Worm (Caenorhabditis elegans) whole organism, young adult: Measurements from ENCODE around the gene W07B8.4.
A peak's percentile ranks its signal among the peaks of the same experiment; 100 is the strongest.

ENCODE experiments used
- B0261.1 ChIP-seq: sonication (generic microtip); optimal IDR thresholded peaks from 2 replicates; lab custom pipeline; 2016; ENCODE audit warnings: mild to moderate bottlenecking, missing genetic modification characterization, moderate library complexity, missing compliant biosample characterization
- F23B12.7 ChIP-seq: sonication (generic microtip); optimal IDR thresholded peaks from 2 replicates; lab custom pipeline; 2017; ENCODE audit warnings: missing genetic modification characterization, mild to moderate bottlenecking, missing compliant biosample characterization, antibody characterized with exemption, moderate library complexity; ENCODE audit not compliant: insufficient read depth
- F55B11.4 ChIP-seq: sonication (generic microtip); optimal IDR thresholded peaks from 2 replicates; lab custom pipeline; 2016; ENCODE audit warnings: missing compliant biosample characterization, missing genetic modification characterization, borderline replicate concordance; ENCODE audit not compliant: insufficient read depth
- T07F8.4 ChIP-seq: sonication (generic microtip); optimal IDR thresholded peaks from 2 replicates; lab custom pipeline; 2016; ENCODE audit warnings: mild to moderate bottlenecking, missing genetic modification characterization, moderate library complexity, missing compliant biosample characterization
- Y79H2A.3 ChIP-seq: fragments of 200-800 bp; sonication (Bioruptor generic); conservative IDR thresholded peaks from 2 replicates; pipeline ENCODE4 v1.3.6; 2022; ENCODE audit warnings: missing genetic modification reagents, missing genetic modification characterization, missing compliant biosample characterization
- ama-1 ChIP-seq, 3 experiments: fragments of 150-350 bp in 1 of 3; sonication (generic microtip) in 2 of 3; optimal IDR thresholded peaks; 2 replicates each; lab custom pipeline; 2014 to 2018; ENCODE audit warnings: missing biosample characterization in 2 of 3, missing genetic modification characterization in 2 of 3, missing genetic modification reagents in 2 of 3
- cebp-2 ChIP-seq: fragments of 200-800 bp; sonication (Bioruptor generic); IDR thresholded peaks from 2 replicates; pipeline ENCODE4 v1.3.6; 2022; ENCODE audit warnings: missing genetic modification characterization, missing compliant biosample characterization
- egl-44 ChIP-seq: fragments of 200-800 bp; sonication (Bioruptor generic); IDR thresholded peaks from 2 replicates; pipeline ENCODE4 v1.3.6; 2022; ENCODE audit warnings: missing genetic modification reagents, missing genetic modification characterization, missing compliant biosample characterization
- egrh-3 ChIP-seq: fragments of 200-800 bp; sonication (Bioruptor generic); IDR thresholded peaks from 2 replicates; pipeline ENCODE4 v1.3.6; 2022; ENCODE audit warnings: missing genetic modification reagents, missing genetic modification characterization, missing compliant biosample characterization
- ekl-4 ChIP-seq: fragments of 200-800 bp; sonication (Bioruptor generic); IDR thresholded peaks from 2 replicates; pipeline ENCODE4 v1.3.6; 2022; ENCODE audit warnings: missing genetic modification reagents, missing genetic modification characterization, missing compliant biosample characterization
- repo-1 ChIP-seq: sonication (generic microtip); optimal IDR thresholded peaks from 2 replicates; lab custom pipeline; 2017; ENCODE audit warnings: mild to moderate bottlenecking, missing genetic modification characterization, missing compliant biosample characterization
- rpc-1 ChIP-seq, 2 experiments: fragments of 150-350 bp in 1 of 2; sonication (generic microtip) in 1 of 2; optimal IDR thresholded peaks; 2 replicates each; lab custom pipeline; 2014 to 2018; ENCODE audit warnings: missing biosample characterization in 1 of 2, missing genetic modification characterization in 1 of 2, missing genetic modification reagents in 1 of 2, missing genotype in 1 of 2
- snpc-4 ChIP-seq, 5 experiments: fragments of 150-350 bp in 1 of 5; sonication (generic microtip) in 4 of 5; optimal IDR thresholded peaks; 2 replicates each; lab custom pipeline; 2014 to 2018; ENCODE audit warnings: missing genetic modification characterization in 5 of 5, missing biosample characterization in 3 of 5, antibody characterized with exemption in 2 of 5, mild to moderate bottlenecking in 2 of 5, missing compliant biosample characterization in 2 of 5, missing genotype in 2 of 5, moderate library complexity in 2 of 5, missing genetic modification reagents in 1 of 5

DNA sequence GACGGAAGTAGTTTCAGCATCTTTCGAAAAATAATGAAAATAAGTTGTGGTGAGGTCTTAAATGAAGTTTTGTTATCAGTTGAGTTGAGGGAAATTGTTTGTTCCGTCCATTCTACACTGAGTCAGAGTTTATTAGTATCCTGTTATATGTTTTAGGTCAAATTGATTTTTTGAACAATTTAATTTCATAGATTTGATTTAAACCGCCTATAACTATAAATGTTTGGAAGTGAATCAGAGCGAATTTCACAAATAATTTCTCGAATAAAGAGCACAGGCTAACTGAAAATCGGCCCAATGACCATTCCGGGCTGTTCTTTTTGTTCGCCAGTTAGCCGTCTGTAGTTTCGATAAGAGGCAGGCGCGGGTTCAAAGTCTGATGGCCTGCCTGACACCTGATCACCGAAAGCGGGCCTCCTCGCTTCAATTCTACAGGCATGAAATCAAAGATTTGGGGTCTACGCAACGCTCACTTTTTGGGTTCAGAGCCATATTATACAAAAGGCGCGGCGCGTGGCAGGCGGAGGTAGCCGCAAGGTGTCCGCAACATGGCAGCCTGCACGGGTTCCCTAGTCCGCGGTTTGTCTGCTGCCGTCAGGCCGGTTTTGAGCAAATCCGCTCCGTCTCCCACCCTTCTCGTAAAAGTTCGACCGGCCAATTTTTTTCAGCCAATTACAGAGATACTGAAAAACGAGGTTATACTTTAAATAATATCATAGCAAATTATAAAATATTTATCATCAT is at the start of gene W07B8.4:
- no peak for TF ChIP-seq Y79H2A.3 (GFP tag; lab: Robert Waterston, UW)
- TF ChIP-seq egrh-3 (GFP tag; lab: Robert Waterston, UW) = no peak
- TF ChIP-seq egl-44 (GFP tag; lab: Robert Waterston, UW) = no peak
- TF ChIP-seq B0261.1 (tag; lab: Kevin White, UChicago) = no peak
- no peak for TF ChIP-seq T07F8.4 (tag; lab: Kevin White, UChicago)
- no peak for TF ChIP-seq ekl-4
- TF ChIP-seq repo-1 (tag; lab: Kevin White, UChicago) = no peak
- TF ChIP-seq rpc-1 (optimal IDR thresholded peaks at IDR 0.05; lab: Kevin White, UChicago) = no peak
- TF ChIP-seq rpc-1 (tag; optimal IDR thresholded peaks at IDR 0.05; lab: Kevin White, UChicago) = no peak
- TF ChIP-seq snpc-4 (GFP tag; optimal IDR thresholded peaks at IDR 0.05; lab: Kevin White, UChicago) = no peak
- TF ChIP-seq snpc-4 (tag; optimal IDR thresholded peaks at IDR 0.05; lab: Kevin White, UChicago) = no peak
- TF ChIP-seq F55B11.4 (tag; lab: Kevin White, UChicago) = no peak
- no peak for TF ChIP-seq ama-1 (optimal IDR thresholded peaks at IDR 0.05; lab: Kevin White, UChicago)
- TF ChIP-seq ama-1 (GFP tag; optimal IDR thresholded peaks at IDR 0.05; lab: Kevin White, UChicago) = no peak
- no peak for TF ChIP-seq F23B12.7 (tag; lab: Kevin White, UChicago)
- TF ChIP-seq cebp-2 (GFP tag; lab: Robert Waterston, UW) = 0 out of 2 replicates have a peak, but pooled peaks have one; percentile 31
